Fruit fly (Drosophila melanogaster) whole organism, adult: ENCODE measurements around the gene Pex2.

ENCODE experiments used
- CG11617 ChIP-seq: fragments of 200-800 bp; sonication (Bioruptor generic); optimal IDR thresholded peaks from 2 replicates; lab custom pipeline; 2017; ENCODE audit warnings: mild to moderate bottlenecking, missing biosample characterization, missing genetic modification reagents, missing genetic modification characterization
- CG12768 ChIP-seq: fragments of 200-800 bp; sonication (Bioruptor generic); optimal IDR thresholded peaks from 2 replicates; lab custom pipeline; 2017; ENCODE audit warnings: missing biosample characterization, missing genetic modification characterization, mild to moderate bottlenecking, moderate library complexity, missing genetic modification reagents
- CG7101 ChIP-seq: fragments of 200-800 bp; sonication (Bioruptor generic); optimal IDR thresholded peaks from 2 replicates; lab custom pipeline; 2018; ENCODE audit warnings: missing biosample characterization, mild to moderate bottlenecking, missing genetic modification characterization, moderate library complexity
- Clk ChIP-seq: fragments of 200-800 bp; sonication (Bioruptor generic); optimal IDR thresholded peaks from 2 replicates; lab custom pipeline; 2017; ENCODE audit warnings: missing biosample characterization, missing genetic modification characterization
- Hr96 ChIP-seq: fragments of 200-800 bp; sonication (Bioruptor generic); optimal IDR thresholded peaks from 2 replicates; lab custom pipeline; 2016; ENCODE audit warnings: missing biosample characterization, missing genetic modification characterization
- cnc ChIP-seq, 2 experiments: fragments of >200 bp; optimal IDR thresholded peaks; 2 replicates each; lab custom pipeline; 2017
- kay ChIP-seq: fragments of 200-800 bp; sonication (Bioruptor generic); peaks from one replicate; lab custom pipeline; 2016; ENCODE audit warnings: missing biosample characterization, missing genetic modification characterization, borderline replicate concordance
- pad ChIP-seq: fragments of 200-800 bp; sonication (Bioruptor generic); optimal IDR thresholded peaks from 3 replicates; lab custom pipeline; 2017; ENCODE audit warnings: missing biosample characterization, missing genetic modification characterization, mild to moderate bottlenecking, moderate library complexity, missing genetic modification reagents
- tj ChIP-seq: fragments of 200-800 bp; sonication (Bioruptor generic); optimal IDR thresholded peaks from 3 replicates; lab custom pipeline; 2017; ENCODE audit warnings: missing biosample characterization, mild to moderate bottlenecking, missing genetic modification characterization, moderate library complexity

DNA sequence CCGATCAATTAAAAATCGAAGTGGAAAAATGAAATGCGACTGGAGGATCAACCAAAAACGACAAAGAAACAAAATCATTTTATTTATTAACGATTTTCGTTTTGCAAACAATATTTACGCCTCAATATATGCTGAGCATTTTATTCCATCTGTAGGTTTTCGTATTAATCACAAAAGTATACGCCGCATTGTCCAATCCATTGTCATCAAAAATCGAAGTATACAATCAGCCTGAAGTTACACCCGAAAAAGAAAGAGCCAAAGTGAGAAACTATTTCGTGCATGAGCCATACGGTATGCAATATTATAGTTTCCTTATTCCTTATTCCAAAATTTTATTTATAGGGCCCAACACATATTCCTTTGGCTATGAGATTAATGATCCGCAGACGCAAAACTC is 9.8 kb upstream of the Pex2 start:
- no peak for TF ChIP-seq CG7101 (tag; lab: Kevin White, UChicago)
- TF ChIP-seq Hr96 (GFP tag; lab: Kevin White, UChicago) = no peak
- no peak for TF ChIP-seq kay (GFP tag; lab: Kevin White, UChicago)
- TF ChIP-seq Clk (GFP tag; lab: Kevin White, UChicago) = no peak
- no peak for TF ChIP-seq tj (GFP tag; lab: Kevin White, UChicago)
- TF ChIP-seq cnc (optimal IDR thresholded peaks at IDR 0.05; lab: Kevin White, UChicago) = no peak
- TF ChIP-seq pad = no peak
- TF ChIP-seq CG12768 = no peak
- TF ChIP-seq CG11617 = no peak
